Worm (Caenorhabditis elegans): ENCODE measurements around the gene srsx-25.

The srsx-25 gene

ce11 chrIV:13389237-13389636 is 24.3 kb downstream of the srsx-25 start:
- TF ChIP-seq tbx-37 (GFP tag; conservative IDR thresholded peaks at IDR 0.05) (no peak), tbx-11 (GFP tag; IDR thresholded peaks at IDR 0.05) (no peak), B0310.2 (tag; optimal IDR thresholded peaks at IDR 0.05) (no peak), F13C5.2 (tag; optimal IDR thresholded peaks at IDR 0.05) (no peak), pes-1 (GFP tag; IDR thresholded peaks at IDR 0.05) (no peak), ama-1 (optimal IDR thresholded peaks at IDR 0.05) (no peak), scrt-1 (GFP tag; IDR thresholded peaks at IDR 0.05) (no peak), sea-1 (GFP tag; conservative IDR thresholded peaks at IDR 0.05) (no peak), hnd-1 (tag; optimal IDR thresholded peaks at IDR 0.05) (no peak), flt-1 (GFP tag; IDR thresholded peaks at IDR 0.05) (no peak), tra-4 (tag; optimal IDR thresholded peaks at IDR 0.05) (no peak), hmg-4 (GFP tag; optimal IDR thresholded peaks at IDR 0.05) (no peak), ceh-13 (GFP tag; optimal IDR thresholded peaks at IDR 0.05) (no peak), ceh-36 (tag; optimal IDR thresholded peaks at IDR 0.05) (no peak), aly-1 (tag; optimal IDR thresholded peaks at IDR 0.05) (no peak), ets-7 (tag; optimal IDR thresholded peaks at IDR 0.05) (no peak)

ce11 chrIV:13390770-13391169 is 25.8 kb downstream of the srsx-25 start:
- TF ChIP-seq sea-1 (GFP tag; conservative IDR thresholded peaks at IDR 0.05) (no peak), ceh-36 (tag; optimal IDR thresholded peaks at IDR 0.05) (no peak), hnd-1 (tag; optimal IDR thresholded peaks at IDR 0.05) (no peak), tra-4 (tag; optimal IDR thresholded peaks at IDR 0.05) (no peak), F13C5.2 (tag; optimal IDR thresholded peaks at IDR 0.05) (no peak), ets-7 (tag; optimal IDR thresholded peaks at IDR 0.05) (no peak), scrt-1 (GFP tag; IDR thresholded peaks at IDR 0.05) (no peak), ceh-13 (GFP tag; optimal IDR thresholded peaks at IDR 0.05) (no peak), B0310.2 (tag; optimal IDR thresholded peaks at IDR 0.05) (no peak), hmbx-1 (tag; optimal IDR thresholded peaks at IDR 0.05) (no peak), pes-1 (GFP tag; IDR thresholded peaks at IDR 0.05) (no peak), flt-1 (GFP tag; IDR thresholded peaks at IDR 0.05) (no peak), tbx-11 (GFP tag; IDR thresholded peaks at IDR 0.05) (no peak), ama-1 (optimal IDR thresholded peaks at IDR 0.05) (no peak), tbx-37 (GFP tag; conservative IDR thresholded peaks at IDR 0.05) (no peak), hmg-4 (GFP tag; optimal IDR thresholded peaks at IDR 0.05) (no peak), aly-1 (tag; optimal IDR thresholded peaks at IDR 0.05) (no peak)

ce11 chrIV:13392230-13392629 is 27.3 kb downstream of the srsx-25 start:
- no peak for TF ChIP-seq flt-1 (GFP tag; IDR thresholded peaks at IDR 0.05)
- TF ChIP-seq aly-1 (tag; optimal IDR thresholded peaks at IDR 0.05) = no peak
- TF ChIP-seq F13C5.2 (tag; optimal IDR thresholded peaks at IDR 0.05) = no peak
- no peak for TF ChIP-seq tra-4 (tag; optimal IDR thresholded peaks at IDR 0.05)
- TF ChIP-seq B0310.2 (tag; optimal IDR thresholded peaks at IDR 0.05) = no peak
- TF ChIP-seq sea-1 (GFP tag; conservative IDR thresholded peaks at IDR 0.05) = no peak
- TF ChIP-seq hmbx-1 (tag; optimal IDR thresholded peaks at IDR 0.05) = no peak
- TF ChIP-seq ets-7 (tag; optimal IDR thresholded peaks at IDR 0.05) = no peak
- TF ChIP-seq tbx-37 (GFP tag; conservative IDR thresholded peaks at IDR 0.05) = no peak
- no peak for TF ChIP-seq pes-1 (GFP tag; IDR thresholded peaks at IDR 0.05)
- no peak for TF ChIP-seq ceh-36 (tag; optimal IDR thresholded peaks at IDR 0.05)
- no peak for TF ChIP-seq tbx-11 (GFP tag; IDR thresholded peaks at IDR 0.05)
- no peak for TF ChIP-seq ceh-13 (GFP tag; optimal IDR thresholded peaks at IDR 0.05)
- TF ChIP-seq hnd-1 (tag; optimal IDR thresholded peaks at IDR 0.05) = no peak

- TF ChIP-seq ceh-36 (tag; optimal IDR thresholded peaks at IDR 0.05) = no peak
- no peak for TF ChIP-seq B0310.2 (tag; optimal IDR thresholded peaks at IDR 0.05)
- no peak for TF ChIP-seq flt-1 (GFP tag; IDR thresholded peaks at IDR 0.05)
- no peak for TF ChIP-seq hnd-1 (tag; optimal IDR thresholded peaks at IDR 0.05)
These were observed 28.3 kb downstream of the srsx-25 start for ce11 chrIV:13393246-13393716.

- TF ChIP-seq pes-1 (GFP tag; IDR thresholded peaks at IDR 0.05) (no peak), sea-1 (GFP tag; conservative IDR thresholded peaks at IDR 0.05) (no peak), aly-1 (tag; optimal IDR thresholded peaks at IDR 0.05) (no peak), B0310.2 (tag; optimal IDR thresholded peaks at IDR 0.05) (no peak), tra-4 (tag; optimal IDR thresholded peaks at IDR 0.05) (no peak), flt-1 (GFP tag; IDR thresholded peaks at IDR 0.05) (no peak), ceh-36 (tag; optimal IDR thresholded peaks at IDR 0.05) (no peak)
These were observed 29.7 kb downstream of the srsx-25 start for ce11 chrIV:13394686-13395085.

DNA sequence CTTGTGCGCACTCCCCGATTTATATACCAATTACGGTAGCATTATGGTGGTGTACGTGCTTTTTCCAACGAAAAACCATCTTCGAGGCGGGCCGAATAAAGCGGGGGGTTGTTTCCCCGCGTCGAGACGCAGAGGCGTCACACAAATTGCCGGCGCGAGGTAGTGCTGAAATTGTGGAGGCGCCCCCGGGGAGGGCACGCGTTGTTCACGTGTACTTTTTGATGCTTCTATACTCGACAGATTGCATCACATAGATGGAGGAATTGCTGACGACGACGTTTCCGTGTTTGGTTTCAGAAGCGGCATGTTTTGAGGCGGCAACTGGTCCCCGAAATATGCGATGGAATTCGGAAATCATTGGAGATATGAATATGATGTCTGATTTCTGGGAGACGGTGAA is 30.3 kb downstream of the srsx-25 start:
- TF ChIP-seq F13C5.2 (tag; optimal IDR thresholded peaks at IDR 0.05) (peak; percentile 10), ets-7 (tag; optimal IDR thresholded peaks at IDR 0.05) (no peak), hmg-4 (GFP tag; optimal IDR thresholded peaks at IDR 0.05) (peak; percentile 53)

ce11 chrIV:13396375-13396774 is 31.4 kb downstream of the srsx-25 start:
- no peak for TF ChIP-seq ceh-36 (tag; optimal IDR thresholded peaks at IDR 0.05)
- no peak for TF ChIP-seq ets-7 (tag; optimal IDR thresholded peaks at IDR 0.05)
- no peak for TF ChIP-seq aly-1 (tag; optimal IDR thresholded peaks at IDR 0.05)
- TF ChIP-seq hmg-4 (GFP tag; optimal IDR thresholded peaks at IDR 0.05) = no peak
- no peak for TF ChIP-seq tbx-37 (GFP tag; conservative IDR thresholded peaks at IDR 0.05)
- TF ChIP-seq ceh-13 (GFP tag; optimal IDR thresholded peaks at IDR 0.05) = no peak
- no peak for TF ChIP-seq flt-1 (GFP tag; IDR thresholded peaks at IDR 0.05)
- no peak for TF ChIP-seq sea-1 (GFP tag; conservative IDR thresholded peaks at IDR 0.05)
- TF ChIP-seq tra-4 (tag; optimal IDR thresholded peaks at IDR 0.05) = no peak
- TF ChIP-seq pes-1 (GFP tag; IDR thresholded peaks at IDR 0.05) = no peak
- TF ChIP-seq ama-1 (optimal IDR thresholded peaks at IDR 0.05) = no peak
- TF ChIP-seq hnd-1 (tag; optimal IDR thresholded peaks at IDR 0.05) = no peak
- TF ChIP-seq scrt-1 (GFP tag; IDR thresholded peaks at IDR 0.05) = no peak
- no peak for TF ChIP-seq B0310.2 (tag; optimal IDR thresholded peaks at IDR 0.05)
- TF ChIP-seq hmbx-1 (tag; optimal IDR thresholded peaks at IDR 0.05) = no peak

DNA sequence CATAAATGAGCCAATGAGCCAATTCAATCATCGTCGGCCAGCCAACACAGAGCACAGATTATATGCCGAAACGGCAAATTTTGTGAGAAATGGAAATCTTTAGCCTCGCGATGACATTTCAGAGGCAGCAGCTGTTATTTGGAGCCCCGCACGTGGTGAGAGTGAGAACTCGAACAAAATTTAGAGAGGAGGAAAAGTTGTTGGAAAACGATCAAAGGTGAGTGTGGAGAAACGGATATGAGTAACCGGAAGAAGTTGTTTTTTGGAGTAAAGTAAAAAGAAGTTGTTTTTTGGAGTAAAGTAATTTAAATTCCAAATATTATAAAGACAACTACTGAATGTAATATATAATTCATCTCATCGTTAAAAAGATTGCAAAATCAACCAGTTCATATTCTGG is 33.8 kb downstream of the srsx-25 start, which contains the start of gene Y62E10A.13:
Y62E10A.13 (minus strand) TSS at position 326 of the 400 bp plus-strand sequence.
- TF ChIP-seq sea-1 (GFP tag; conservative IDR thresholded peaks at IDR 0.05) (no peak), pes-1 (GFP tag; IDR thresholded peaks at IDR 0.05) (no peak), F13C5.2 (tag; optimal IDR thresholded peaks at IDR 0.05) (no peak), tbx-11 (GFP tag; IDR thresholded peaks at IDR 0.05) (no peak), aly-1 (tag; optimal IDR thresholded peaks at IDR 0.05) (no peak), hnd-1 (tag; optimal IDR thresholded peaks at IDR 0.05) (no peak), hmg-4 (GFP tag; optimal IDR thresholded peaks at IDR 0.05) (no peak), flt-1 (GFP tag; IDR thresholded peaks at IDR 0.05) (no peak), ceh-13 (GFP tag; optimal IDR thresholded peaks at IDR 0.05) (no peak), hmbx-1 (tag; optimal IDR thresholded peaks at IDR 0.05) (no peak)

All from whole organism, early embryonic.